Fruit fly (Drosophila melanogaster) whole organism, embryonic: ENCODE measurements around the gene CG10598.
A peak's percentile ranks its signal among the peaks of the same experiment; 100 is the strongest.

Experiments
- Blimp-1 ChIP-seq: fragments of 200-800 bp; sonication (Bioruptor generic); optimal IDR thresholded peaks from 3 replicates; lab custom pipeline; 2018; ENCODE audit warnings: missing biosample characterization, missing genetic modification characterization, mild to moderate bottlenecking, moderate library complexity, missing genetic modification reagents
- CG10654 ChIP-seq: fragments of 200-800 bp; sonication (Bioruptor generic); optimal IDR thresholded peaks from 2 replicates; lab custom pipeline; 2016; ENCODE audit warnings: missing biosample characterization, missing genetic modification characterization
- CG12071 ChIP-seq: fragments of 200-800 bp; sonication (Bioruptor generic); optimal IDR thresholded peaks from 3 replicates; lab custom pipeline; 2018; ENCODE audit warnings: missing biosample characterization, mild to moderate bottlenecking, missing genetic modification characterization
- CG12155 ChIP-seq: fragments of 200-800 bp; sonication (Bioruptor generic); optimal IDR thresholded peaks from 3 replicates; lab custom pipeline; 2016; ENCODE audit warnings: missing biosample characterization, missing genetic modification characterization
- CG12744 ChIP-seq: fragments of 200-800 bp; sonication (Bioruptor generic); optimal IDR thresholded peaks from 2 replicates; lab custom pipeline; 2016; ENCODE audit warnings: missing biosample characterization, missing genetic modification characterization
- CG13287 ChIP-seq: fragments of 200-800 bp; sonication (Bioruptor generic); IDR thresholded peaks from 2 replicates; pipeline ENCODE4 v1.3.6; 2022; ENCODE audit warnings: missing biosample characterization, missing genetic modification characterization; ENCODE audit not compliant: partially characterized antibody
- CG15011 ChIP-seq: fragments of 200-800 bp; sonication (Bioruptor generic); optimal IDR thresholded peaks from 3 replicates; lab custom pipeline; 2018; ENCODE audit warnings: missing biosample characterization, mild to moderate bottlenecking, missing genetic modification characterization
- CG15696 ChIP-seq: fragments of 200-800 bp; sonication (Bioruptor generic); optimal IDR thresholded peaks from 2 replicates; lab custom pipeline; 2019; ENCODE audit warnings: missing biosample characterization, mild to moderate bottlenecking, missing genetic modification characterization, moderate library complexity
- CG17186 ChIP-seq: fragments of 200-800 bp; sonication (Bioruptor generic); optimal IDR thresholded peaks from 3 replicates; lab custom pipeline; 2017; ENCODE audit warnings: missing biosample characterization, missing genetic modification reagents, missing genetic modification characterization
- CG3995 ChIP-seq: fragments of 200-800 bp; sonication (Bioruptor generic); optimal IDR thresholded peaks from 3 replicates; lab custom pipeline; 2016; ENCODE audit warnings: missing biosample characterization, missing genetic modification characterization
- CG7357 ChIP-seq: fragments of 200-800 bp; sonication (Bioruptor generic); IDR thresholded peaks from 3 replicates; pipeline ENCODE4 v1.3.6; 2022; ENCODE audit warnings: missing biosample characterization, missing genetic modification characterization
- CG7786 ChIP-seq: fragments of 200-800 bp; sonication (Bioruptor generic); optimal IDR thresholded peaks from 2 replicates; lab custom pipeline; 2016; ENCODE audit warnings: missing biosample characterization, missing genetic modification characterization
- CG8281 ChIP-seq: fragments of 200-800 bp; sonication (Bioruptor generic); optimal IDR thresholded peaks from 2 replicates; lab custom pipeline; 2018; ENCODE audit warnings: missing biosample characterization, mild to moderate bottlenecking, missing genetic modification characterization, moderate library complexity
- CG8924 ChIP-seq: fragments of 200-800 bp; optimal IDR thresholded peaks from 3 replicates; lab custom pipeline; 2019; ENCODE audit warnings: missing biosample characterization, mild to moderate bottlenecking, missing genetic modification characterization, moderate library complexity
- CG9609 ChIP-seq: fragments of 200-800 bp; sonication (Bioruptor generic); optimal IDR thresholded peaks from 3 replicates; lab custom pipeline; 2016; ENCODE audit warnings: missing biosample characterization, missing genetic modification characterization
- CG9727 ChIP-seq: fragments of 200-800 bp; sonication (Bioruptor generic); optimal IDR thresholded peaks from 3 replicates; lab custom pipeline; 2017; ENCODE audit warnings: missing biosample characterization, mild to moderate bottlenecking, missing genetic modification characterization
- D19B ChIP-seq: fragments of 200-800 bp; sonication (Bioruptor generic); optimal IDR thresholded peaks from 2 replicates; lab custom pipeline; 2017; ENCODE audit warnings: missing biosample characterization, mild to moderate bottlenecking, missing genetic modification characterization
- Dip3 ChIP-seq: fragments of 200-800 bp; sonication (Bioruptor generic); optimal IDR thresholded peaks from 3 replicates; lab custom pipeline; 2016; ENCODE audit warnings: missing biosample characterization, missing genetic modification characterization
- E2f2 ChIP-seq: fragments of 200-800 bp; sonication (Bioruptor generic); IDR thresholded peaks from 2 replicates; pipeline ENCODE4 v1.3.6; 2022; ENCODE audit warnings: missing biosample characterization, missing genetic modification characterization
- Elba2 ChIP-seq: fragments of 200-800 bp; sonication (Bioruptor generic); optimal IDR thresholded peaks from 3 replicates; lab custom pipeline; 2016; ENCODE audit warnings: missing biosample characterization, missing genetic modification characterization
- GATAe ChIP-seq: fragments of 200-800 bp; sonication (Bioruptor generic); conservative IDR thresholded peaks from 2 replicates; pipeline ENCODE4 v1.3.6; 2022; ENCODE audit warnings: missing biosample characterization, missing genetic modification characterization
- H15 ChIP-seq: fragments of 200-800 bp; sonication (Bioruptor generic); IDR thresholded peaks from 3 replicates; pipeline ENCODE4 v1.3.6; 2022; ENCODE audit warnings: missing biosample characterization, missing genetic modification characterization
- HHEX ChIP-seq: fragments of 200-800 bp; sonication (Bioruptor generic); optimal IDR thresholded peaks from 3 replicates; lab custom pipeline; 2017; ENCODE audit warnings: missing biosample characterization, mild to moderate bottlenecking, missing genetic modification characterization, missing genetic modification reagents
- Lim3 ChIP-seq: fragments of 200-800 bp; sonication (Bioruptor generic); IDR thresholded peaks from 2 replicates; pipeline ENCODE4 v1.3.6; 2022; ENCODE audit warnings: missing biosample characterization, missing genetic modification characterization
- MESR4 ChIP-seq: fragments of 200-800 bp; sonication (Bioruptor generic); optimal IDR thresholded peaks from 2 replicates; lab custom pipeline; 2018; ENCODE audit warnings: missing biosample characterization, mild to moderate bottlenecking, missing genetic modification characterization, moderate library complexity
- Nf-YA ChIP-seq: fragments of 200-800 bp; sonication (Bioruptor generic); IDR thresholded peaks from 2 replicates; pipeline ENCODE4 v1.3.6; 2022; ENCODE audit warnings: missing biosample characterization, missing genetic modification characterization
- Poxn ChIP-seq: fragments of 200-800 bp; sonication (Bioruptor generic); IDR thresholded peaks from 2 replicates; pipeline ENCODE4 v1.3.6; 2022; ENCODE audit warnings: missing biosample characterization, missing genetic modification characterization
- Sox100B ChIP-seq: fragments of 200-800 bp; sonication (Bioruptor generic); optimal IDR thresholded peaks from 3 replicates; lab custom pipeline; 2018; ENCODE audit warnings: missing biosample characterization, mild to moderate bottlenecking, missing genetic modification characterization
- Spps ChIP-seq: fragments of 200-800 bp; sonication (Bioruptor generic); optimal IDR thresholded peaks from 2 replicates; lab custom pipeline; 2018; ENCODE audit warnings: missing biosample characterization, mild to moderate bottlenecking, missing genetic modification characterization
- Stat92E ChIP-seq, 3 experiments: fragments of >200 bp in 2 of 3; fragments of 200-800 bp in 1 of 3; sonication (Bioruptor generic) in 1 of 3; optimal IDR thresholded peaks; 2 replicates each; lab custom pipeline; 2017 to 2019; ENCODE audit warnings: missing biosample characterization in 3 of 3, missing genetic modification characterization in 3 of 3, mild to moderate bottlenecking in 1 of 3, moderate library complexity in 1 of 3
- Trl ChIP-seq, 3 experiments: fragments of >200 bp in 2 of 3; fragments of 200-800 bp in 1 of 3; sonication (Bioruptor generic) in 1 of 3; optimal IDR thresholded peaks; 2 replicates in 1 of 3; 3 replicates in 2 of 3; lab custom pipeline; 2016 to 2017; ENCODE audit warnings: missing biosample characterization in 1 of 3, missing genetic modification characterization in 1 of 3
- ato ChIP-seq: fragments of 200-800 bp; sonication (Bioruptor generic); IDR thresholded peaks from 2 replicates; pipeline ENCODE4 v1.3.6; 2022; ENCODE audit warnings: missing biosample characterization, missing genetic modification characterization; ENCODE audit not compliant: partially characterized antibody
- bab2 ChIP-seq: fragments of 200-800 bp; sonication (Bioruptor generic); optimal IDR thresholded peaks from 2 replicates; lab custom pipeline; 2016; ENCODE audit warnings: missing biosample characterization, missing genetic modification characterization
- cg ChIP-seq: fragments of 200-800 bp; sonication (Bioruptor generic); optimal IDR thresholded peaks from 3 replicates; lab custom pipeline; 2019; ENCODE audit warnings: missing biosample characterization, mild to moderate bottlenecking, missing genetic modification characterization, moderate library complexity
- ci ChIP-seq: fragments of 200-800 bp; sonication (Bioruptor generic); IDR thresholded peaks from 3 replicates; pipeline ENCODE4 v1.3.6; 2022; ENCODE audit warnings: missing biosample characterization, missing genetic modification characterization
- kni ChIP-seq: fragments of 200-800 bp; sonication (Bioruptor generic); optimal IDR thresholded peaks from 3 replicates; lab custom pipeline; 2017; ENCODE audit warnings: mild to moderate bottlenecking, missing biosample characterization, missing genetic modification reagents, missing genetic modification characterization
- maf-S ChIP-seq: fragments of 200-800 bp; sonication (Bioruptor generic); optimal IDR thresholded peaks from 2 replicates; lab custom pipeline; 2016; ENCODE audit warnings: missing biosample characterization, missing genetic modification characterization
- nom ChIP-seq: fragments of 200-800 bp; sonication (Bioruptor generic); optimal IDR thresholded peaks from 2 replicates; lab custom pipeline; 2017; ENCODE audit warnings: missing biosample characterization, missing genetic modification characterization, mild to moderate bottlenecking, moderate library complexity, missing genetic modification reagents
- oc ChIP-seq: fragments of 200-800 bp; sonication (Bioruptor generic); optimal IDR thresholded peaks from 2 replicates; lab custom pipeline; 2018; ENCODE audit warnings: missing biosample characterization, mild to moderate bottlenecking, missing genetic modification characterization, moderate library complexity
- pita ChIP-seq: fragments of 200-800 bp; sonication (Bioruptor generic); optimal IDR thresholded peaks from 2 replicates; lab custom pipeline; 2017; ENCODE audit warnings: missing biosample characterization, mild to moderate bottlenecking, missing genetic modification characterization
- pnt ChIP-seq: fragments of 200-800 bp; sonication (Bioruptor generic); optimal IDR thresholded peaks from 3 replicates; lab custom pipeline; 2016; ENCODE audit warnings: missing biosample characterization, missing genetic modification characterization
- salm ChIP-seq: fragments of 200-800 bp; sonication (Bioruptor generic); optimal IDR thresholded peaks from 2 replicates; lab custom pipeline; 2018; ENCODE audit warnings: missing biosample characterization, mild to moderate bottlenecking, missing genetic modification characterization
- schlank ChIP-seq: fragments of 200-800 bp; sonication (Bioruptor generic); optimal IDR thresholded peaks from 2 replicates; lab custom pipeline; 2018; ENCODE audit warnings: missing biosample characterization, mild to moderate bottlenecking, missing genetic modification characterization
- seq ChIP-seq: fragments of 200-800 bp; sonication (Bioruptor generic); IDR thresholded peaks from 2 replicates; pipeline ENCODE4 v1.3.6; 2022; ENCODE audit warnings: missing biosample characterization, missing genetic modification characterization
- sima ChIP-seq: fragments of 200-800 bp; sonication (Bioruptor generic); optimal IDR thresholded peaks from 2 replicates; lab custom pipeline; 2016; ENCODE audit warnings: missing biosample characterization, missing genetic modification characterization
- ssp ChIP-seq: fragments of 200-800 bp; sonication (Bioruptor generic); IDR thresholded peaks from 2 replicates; pipeline ENCODE4 v1.3.6; 2022; ENCODE audit warnings: missing biosample characterization, missing genetic modification characterization
- tna ChIP-seq: fragments of 200-800 bp; sonication (Bioruptor generic); IDR thresholded peaks from 2 replicates; pipeline ENCODE4 v1.3.6; 2022; ENCODE audit warnings: missing biosample characterization, missing genetic modification characterization; ENCODE audit not compliant: partially characterized antibody
- twi ChIP-seq: fragments of 200-800 bp; optimal IDR thresholded peaks from 2 replicates; lab custom pipeline; 2019; ENCODE audit warnings: missing biosample characterization, mild to moderate bottlenecking, missing genetic modification characterization, moderate library complexity
- unc-4 ChIP-seq: fragments of 200-800 bp; sonication (Bioruptor generic); IDR thresholded peaks from 2 replicates; pipeline ENCODE4 v1.3.6; 2022; ENCODE audit warnings: missing biosample characterization, missing genetic modification characterization; ENCODE audit not compliant: partially characterized antibody
- vvl ChIP-seq: fragments of 200-800 bp; sonication (Bioruptor generic); IDR thresholded peaks from 2 replicates; pipeline ENCODE4 v1.3.6; 2022; ENCODE audit warnings: missing biosample characterization, missing genetic modification characterization
- yki ChIP-seq: fragments of >200 bp; optimal IDR thresholded peaks from 3 replicates; lab custom pipeline; 2018

CG10598 gene

dm6 chrX:17244854-17245253 lies 18.2 kb upstream of the CG10598 start, which contains the start of gene CG8915 (continued):
- TF ChIP-seq Dip3 (GFP tag; lab: Kevin White, UChicago) (no peak), CG12744 (GFP tag; lab: Kevin White, UChicago) (no peak), pnt (GFP tag; lab: Kevin White, UChicago) (no peak), yki (lab: Kevin White, UChicago) (no peak), bab2 (GFP tag; lab: Kevin White, UChicago) (no peak), Spps (tag; lab: Kevin White, UChicago) (no peak), Sox100B (GFP tag; lab: Kevin White, UChicago) (no peak), H15 (GFP tag; lab: Robert Waterston, UW) (no peak), schlank (no peak), oc (tag; lab: Kevin White, UChicago) (no peak), CG9609 (GFP tag; lab: Kevin White, UChicago) (no peak), ci (no peak), Blimp-1 (GFP tag; lab: Kevin White, UChicago) (no peak), E2f2 (peak; percentile 34; the same call in 1 of the 2 replicates), CG15696 (tag; lab: Kevin White, UChicago) (no peak), maf-S (GFP tag; lab: Kevin White, UChicago) (no peak), CG9727 (GFP tag; lab: Kevin White, UChicago) (no peak), salm (tag; lab: Kevin White, UChicago) (no peak), Nf-YA (GFP tag; lab: Robert Waterston, UW) (no peak), CG7357 (no peak), GATAe (GFP tag; lab: Robert Waterston, UW) (no peak), Stat92E (GFP tag; optimal IDR thresholded peaks at IDR 0.05; lab: Kevin White, UChicago) (no peak), ssp (GFP tag; lab: Robert Waterston, UW) (no peak), pita (GFP tag; lab: Kevin White, UChicago) (no peak), unc-4 (GFP tag; lab: Robert Waterston, UW) (peak; percentile 55), ato (GFP tag; lab: Robert Waterston, UW) (peak; percentile 61; the same call in 1 of the 2 replicates), CG7786 (GFP tag; lab: Kevin White, UChicago) (no peak), D19B (no peak), CG8924 (tag; lab: Kevin White, UChicago) (no peak), CG10654 (GFP tag; lab: Kevin White, UChicago) (no peak), twi (tag; lab: Kevin White, UChicago) (no peak), CG8281 (tag; lab: Kevin White, UChicago) (no peak), CG12155 (no peak), sima (no peak), MESR4 (peak; percentile 43), CG13287 (GFP tag; lab: Robert Waterston, UW) (peak; percentile 75), Lim3 (no peak), tna (GFP tag; lab: Robert Waterston, UW) (peak; percentile 54), nom (GFP tag; lab: Kevin White, UChicago) (no peak), Poxn (GFP tag; lab: Robert Waterston, UW) (no peak), kni (GFP tag; lab: Kevin White, UChicago) (no peak), Elba2 (GFP tag; lab: Kevin White, UChicago) (no peak), CG15011 (GFP tag; lab: Kevin White, UChicago) (no peak), cg (GFP tag; lab: Kevin White, UChicago) (no peak), CG12071 (GFP tag; lab: Kevin White, UChicago) (no peak), vvl (no peak), CG17186 (GFP tag; lab: Kevin White, UChicago) (peak; percentile 16), seq (GFP tag; lab: Robert Waterston, UW) (no peak), Trl (optimal IDR thresholded peaks at IDR 0.05; lab: Kevin White, UChicago) (no peak), Trl (GFP tag; optimal IDR thresholded peaks at IDR 0.05; lab: Kevin White, UChicago) (no peak), CG3995 (GFP tag; lab: Kevin White, UChicago) (no peak), HHEX (no peak)
